Fruit fly (Drosophila melanogaster) whole organism, embryonic: ENCODE results near the gene CG46270.
A peak's percentile ranks its signal among the peaks of the same experiment; 100 is the strongest.

Source experiments
- B-H2 ChIP-seq: fragments of 200-800 bp; sonication (Bioruptor generic); optimal IDR thresholded peaks from 2 replicates; lab custom pipeline; 2018; ENCODE audit warnings: missing biosample characterization, mild to moderate bottlenecking, missing genetic modification characterization
- Bgb ChIP-seq: fragments of 200-800 bp; sonication (Bioruptor generic); IDR thresholded peaks from 2 replicates; pipeline ENCODE4 v1.3.6; 2022; ENCODE audit warnings: missing biosample characterization, missing genetic modification characterization; ENCODE audit not compliant: partially characterized antibody
- CG17612 ChIP-seq: fragments of 200-800 bp; sonication (Bioruptor generic); IDR thresholded peaks from 2 replicates; pipeline ENCODE4 v1.3.6; 2022; ENCODE audit warnings: missing biosample characterization, missing genetic modification characterization
- CG1792 ChIP-seq: fragments of 200-800 bp; sonication (Bioruptor generic); optimal IDR thresholded peaks from 2 replicates; lab custom pipeline; 2016; ENCODE audit warnings: missing biosample characterization, missing genetic modification characterization
- CG2120 ChIP-seq: fragments of 200-800 bp; sonication (Bioruptor generic); optimal IDR thresholded peaks from 3 replicates; lab custom pipeline; 2016; ENCODE audit warnings: missing biosample characterization, missing genetic modification characterization
- CG2129 ChIP-seq: fragments of 200-800 bp; sonication (Bioruptor generic); IDR thresholded peaks from 2 replicates; pipeline ENCODE4 v1.3.6; 2022; ENCODE audit warnings: missing biosample characterization, missing genetic modification characterization; ENCODE audit not compliant: partially characterized antibody
- CG2199 ChIP-seq: fragments of 200-800 bp; sonication (Bioruptor generic); IDR thresholded peaks from 3 replicates; pipeline ENCODE4 v1.3.6; 2022; ENCODE audit warnings: missing biosample characterization, missing genetic modification characterization
- CG31224 ChIP-seq: fragments of 200-800 bp; sonication (Bioruptor generic); IDR thresholded peaks from 2 replicates; pipeline ENCODE4 v1.3.6; 2022; ENCODE audit warnings: missing biosample characterization, missing genetic modification characterization
- CG34224 ChIP-seq: fragments of 200-800 bp; sonication (Bioruptor generic); IDR thresholded peaks from 3 replicates; pipeline ENCODE4 v1.3.6; 2022; ENCODE audit warnings: missing biosample characterization, missing genetic modification characterization; ENCODE audit not compliant: partially characterized antibody
- CG4424 ChIP-seq: fragments of 200-800 bp; sonication (Bioruptor generic); optimal IDR thresholded peaks from 3 replicates; lab custom pipeline; 2016; ENCODE audit warnings: missing biosample characterization, missing genetic modification characterization
- CG4707 ChIP-seq: fragments of 200-800 bp; sonication (Bioruptor generic); optimal IDR thresholded peaks from 2 replicates; lab custom pipeline; 2018; ENCODE audit warnings: missing biosample characterization, mild to moderate bottlenecking, missing genetic modification characterization, moderate library complexity
- CG6272 ChIP-seq: fragments of 200-800 bp; sonication (Bioruptor generic); IDR thresholded peaks from 2 replicates; pipeline ENCODE4 v1.3.6; 2022; ENCODE audit warnings: missing biosample characterization, missing genetic modification characterization
- CG7357 ChIP-seq: fragments of 200-800 bp; sonication (Bioruptor generic); IDR thresholded peaks from 3 replicates; pipeline ENCODE4 v1.3.6; 2022; ENCODE audit warnings: missing biosample characterization, missing genetic modification characterization
- CrebB ChIP-seq: fragments of 200-800 bp; sonication (Bioruptor generic); optimal IDR thresholded peaks from 3 replicates; lab custom pipeline; 2018; ENCODE audit warnings: missing biosample characterization, mild to moderate bottlenecking, missing genetic modification characterization
- D19A ChIP-seq: fragments of 200-800 bp; optimal IDR thresholded peaks from 3 replicates; lab custom pipeline; 2019; ENCODE audit warnings: missing biosample characterization, mild to moderate bottlenecking, missing genetic modification characterization, moderate library complexity
- Dll ChIP-seq: fragments of 200-800 bp; sonication (Bioruptor generic); IDR thresholded peaks from 4 replicates; pipeline ENCODE4 v1.3.6; 2022; ENCODE audit warnings: missing biosample characterization, missing genetic modification characterization; ENCODE audit not compliant: partially characterized antibody
- Ets97D ChIP-seq: fragments of 200-800 bp; sonication (Bioruptor generic); optimal IDR thresholded peaks from 3 replicates; lab custom pipeline; 2016; ENCODE audit warnings: missing biosample characterization, missing genetic modification characterization
- Hand ChIP-seq: fragments of 200-800 bp; sonication (Bioruptor generic); optimal IDR thresholded peaks from 2 replicates; lab custom pipeline; 2017; ENCODE audit warnings: mild to moderate bottlenecking, missing biosample characterization, missing genetic modification reagents, missing genetic modification characterization
- HmgD ChIP-seq: fragments of 200-800 bp; sonication (Bioruptor generic); optimal IDR thresholded peaks from 3 replicates; lab custom pipeline; 2016; ENCODE audit warnings: missing biosample characterization, missing genetic modification characterization
- HmgZ ChIP-seq: fragments of 200-800 bp; sonication (Bioruptor generic); optimal IDR thresholded peaks from 2 replicates; lab custom pipeline; 2018; ENCODE audit warnings: missing biosample characterization, mild to moderate bottlenecking, missing genetic modification characterization
- Hr51 ChIP-seq, 2 experiments: fragments of 200-800 bp; sonication (Bioruptor generic); optimal IDR thresholded peaks; 2 replicates in 1 of 2; 3 replicates in 1 of 2; lab custom pipeline; 2016 to 2018; ENCODE audit warnings: missing biosample characterization in 2 of 2, missing genetic modification characterization in 2 of 2, mild to moderate bottlenecking in 1 of 2, moderate library complexity in 1 of 2
- Lhr ChIP-seq: fragments of 200-800 bp; sonication (Bioruptor generic); optimal IDR thresholded peaks from 3 replicates; lab custom pipeline; 2017; ENCODE audit warnings: mild to moderate bottlenecking, missing biosample characterization, missing genetic modification reagents, missing genetic modification characterization
- MESR4 ChIP-seq: fragments of 200-800 bp; sonication (Bioruptor generic); optimal IDR thresholded peaks from 2 replicates; lab custom pipeline; 2018; ENCODE audit warnings: missing biosample characterization, mild to moderate bottlenecking, missing genetic modification characterization, moderate library complexity
- Myb ChIP-seq: fragments of 200-800 bp; sonication (Bioruptor generic); optimal IDR thresholded peaks from 2 replicates; lab custom pipeline; 2016; ENCODE audit warnings: missing biosample characterization, missing genetic modification characterization
- Scr ChIP-seq: fragments of 200-800 bp; sonication (Bioruptor generic); IDR thresholded peaks from 2 replicates; pipeline ENCODE4 v1.3.6; 2022; ENCODE audit warnings: missing biosample characterization, missing genetic modification characterization; ENCODE audit not compliant: partially characterized antibody
- Stat92E ChIP-seq, 3 experiments: fragments of >200 bp in 2 of 3; fragments of 200-800 bp in 1 of 3; sonication (Bioruptor generic) in 1 of 3; optimal IDR thresholded peaks; 2 replicates each; lab custom pipeline; 2017 to 2019; ENCODE audit warnings: missing biosample characterization in 3 of 3, missing genetic modification characterization in 3 of 3, mild to moderate bottlenecking in 1 of 3, moderate library complexity in 1 of 3
- ato ChIP-seq: fragments of 200-800 bp; sonication (Bioruptor generic); IDR thresholded peaks from 2 replicates; pipeline ENCODE4 v1.3.6; 2022; ENCODE audit warnings: missing biosample characterization, missing genetic modification characterization; ENCODE audit not compliant: partially characterized antibody
- az2 ChIP-seq: fragments of 200-800 bp; sonication (Bioruptor generic); optimal IDR thresholded peaks from 3 replicates; lab custom pipeline; 2016; ENCODE audit warnings: missing biosample characterization, missing genetic modification characterization
- bowl ChIP-seq: fragments of 200-800 bp; sonication (Bioruptor generic); IDR thresholded peaks from 2 replicates; pipeline ENCODE4 v1.3.6; 2022; ENCODE audit warnings: missing biosample characterization, missing genetic modification characterization
- cato ChIP-seq: fragments of 200-800 bp; sonication (Bioruptor generic); optimal IDR thresholded peaks from 2 replicates; lab custom pipeline; 2016; ENCODE audit warnings: missing biosample characterization, missing genetic modification characterization, borderline replicate concordance
- corto ChIP-seq: fragments of 200-800 bp; sonication (Bioruptor generic); optimal IDR thresholded peaks from 2 replicates; lab custom pipeline; 2016; ENCODE audit warnings: missing biosample characterization, mild to moderate bottlenecking, missing genetic modification characterization, moderate library complexity
- eyg ChIP-seq: fragments of 200-800 bp; sonication (Bioruptor generic); optimal IDR thresholded peaks from 3 replicates; lab custom pipeline; 2016; ENCODE audit warnings: missing biosample characterization, missing genetic modification characterization
- fu2 ChIP-seq: fragments of 200-800 bp; sonication (Bioruptor generic); optimal IDR thresholded peaks from 2 replicates; lab custom pipeline; 2016; ENCODE audit warnings: missing biosample characterization, missing genetic modification characterization
- gro ChIP-seq: fragments of 200-800 bp; sonication (Bioruptor generic); optimal IDR thresholded peaks from 2 replicates; lab custom pipeline; 2016; ENCODE audit warnings: missing biosample characterization, missing genetic modification characterization
- gsb ChIP-seq: fragments of 200-800 bp; sonication (Bioruptor generic); IDR thresholded peaks from 2 replicates; pipeline ENCODE4 v1.3.6; 2022; ENCODE audit warnings: missing biosample characterization, missing genetic modification characterization
- ken ChIP-seq: fragments of 200-800 bp; sonication (Bioruptor generic); IDR thresholded peaks from 3 replicates; pipeline ENCODE4 v1.3.6; 2022; ENCODE audit warnings: missing biosample characterization, missing genetic modification characterization
- mld ChIP-seq: fragments of 200-800 bp; sonication (Bioruptor generic); IDR thresholded peaks from 3 replicates; pipeline ENCODE4 v1.3.6; 2022; ENCODE audit warnings: missing biosample characterization, missing genetic modification characterization; ENCODE audit not compliant: partially characterized antibody
- oc ChIP-seq: fragments of 200-800 bp; sonication (Bioruptor generic); optimal IDR thresholded peaks from 2 replicates; lab custom pipeline; 2018; ENCODE audit warnings: missing biosample characterization, mild to moderate bottlenecking, missing genetic modification characterization, moderate library complexity
- run ChIP-seq: fragments of 200-800 bp; sonication (Bioruptor generic); optimal IDR thresholded peaks from 3 replicates; lab custom pipeline; 2018; ENCODE audit warnings: missing biosample characterization, mild to moderate bottlenecking, missing genetic modification characterization
- sc ChIP-seq, 3 experiments: fragments of >200 bp in 2 of 3; fragments of 200-800 bp in 1 of 3; sonication (Bioruptor generic) in 1 of 3; optimal IDR thresholded peaks; 2 replicates in 2 of 3; 3 replicates in 1 of 3; lab custom pipeline; 2017; ENCODE audit warnings: mild to moderate bottlenecking in 1 of 3, missing biosample characterization in 1 of 3, missing genetic modification characterization in 1 of 3, missing genetic modification reagents in 1 of 3
- sens ChIP-seq: fragments of 200-800 bp; sonication (Bioruptor generic); peaks from one replicate; lab custom pipeline; 2016; ENCODE audit warnings: missing biosample characterization, missing genetic modification characterization
- sob ChIP-seq: fragments of 200-800 bp; sonication (Bioruptor generic); IDR thresholded peaks from 2 replicates; pipeline ENCODE4 v1.3.6; 2022; ENCODE audit warnings: missing biosample characterization, missing genetic modification characterization
- stwl ChIP-seq: fragments of 200-800 bp; sonication (Bioruptor generic); optimal IDR thresholded peaks from 3 replicates; lab custom pipeline; 2018; ENCODE audit warnings: missing biosample characterization, mild to moderate bottlenecking, missing genetic modification characterization, moderate library complexity
- tgo ChIP-seq: fragments of 200-800 bp; sonication (Bioruptor generic); IDR thresholded peaks from 3 replicates; pipeline ENCODE4 v1.3.6; 2022; ENCODE audit warnings: missing biosample characterization, missing genetic modification characterization
- tll ChIP-seq, 2 experiments: fragments of 200-800 bp in 1 of 2; fragments of >200 bp in 1 of 2; sonication (Bioruptor generic) in 1 of 2; optimal IDR thresholded peaks; 2 replicates each; lab custom pipeline; 2017 to 2019; ENCODE audit warnings: missing biosample characterization in 2 of 2, missing genetic modification characterization in 2 of 2, mild to moderate bottlenecking in 1 of 2, moderate library complexity in 1 of 2
- tx ChIP-seq: fragments of 200-800 bp; sonication (Bioruptor generic); optimal IDR thresholded peaks from 2 replicates; lab custom pipeline; 2016; ENCODE audit warnings: missing biosample characterization, missing genetic modification characterization
- unc-4 ChIP-seq: fragments of 200-800 bp; sonication (Bioruptor generic); IDR thresholded peaks from 2 replicates; pipeline ENCODE4 v1.3.6; 2022; ENCODE audit warnings: missing biosample characterization, missing genetic modification characterization; ENCODE audit not compliant: partially characterized antibody
- vnd ChIP-seq: fragments of 200-800 bp; sonication (Bioruptor generic); IDR thresholded peaks from 3 replicates; pipeline ENCODE4 v1.3.6; 2022; ENCODE audit warnings: missing biosample characterization, missing genetic modification characterization; ENCODE audit not compliant: partially characterized antibody
- wor ChIP-seq: fragments of 200-800 bp; sonication (Bioruptor generic); IDR thresholded peaks from 2 replicates; pipeline ENCODE4 v1.3.6; 2022; ENCODE audit warnings: missing biosample characterization, missing genetic modification characterization

CG46270 gene

DNA sequence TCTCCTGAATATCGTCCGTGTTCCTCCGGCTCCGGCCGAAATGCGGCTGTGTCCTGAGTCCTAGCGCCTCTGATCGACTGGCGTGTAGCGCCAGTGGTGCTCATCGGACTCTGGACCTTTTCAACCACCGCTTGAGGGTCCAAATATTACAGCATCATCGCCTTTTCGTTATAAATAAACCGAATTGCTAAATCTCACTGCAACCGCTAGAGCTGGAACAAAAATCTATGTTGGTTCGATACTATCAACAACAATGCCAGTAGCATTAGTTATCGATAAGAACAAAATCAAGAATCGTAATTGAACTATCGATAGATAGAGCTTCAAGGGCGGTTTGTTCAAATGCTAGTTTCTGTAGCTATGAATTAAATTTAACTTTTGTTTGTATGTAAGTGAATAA is 21.2 kb downstream of the CG46270 start, which contains the start of gene CG6325 (continued):
- no peak for TF ChIP-seq Hr51 (GFP tag; optimal IDR thresholded peaks at IDR 0.05; lab: Kevin White, UChicago)
- no peak for TF ChIP-seq fu2 (GFP tag; lab: Kevin White, UChicago)
- peak; percentile 91 for TF ChIP-seq CG2129
- TF ChIP-seq gsb, result no peak
- TF ChIP-seq Lhr, result no peak
- TF ChIP-seq Dll (GFP tag; lab: Robert Waterston, UW), result peak; percentile 98
- no peak for TF ChIP-seq tx (GFP tag; lab: Kevin White, UChicago)
- peak; percentile 99 for TF ChIP-seq ato (GFP tag; lab: Robert Waterston, UW)
- peak; percentile 33 for TF ChIP-seq gro (GFP tag; lab: Kevin White, UChicago)
- peak; percentile 79 for TF ChIP-seq stwl (tag; lab: Kevin White, UChicago)
- TF ChIP-seq Stat92E (GFP tag; optimal IDR thresholded peaks at IDR 0.05; lab: Kevin White, UChicago), result peak in 1 of 3 experiments; percentile 13
- no peak; the same call in 2 of the 3 replicates for TF ChIP-seq ken (GFP tag; lab: Robert Waterston, UW)
- peak; percentile 43 for TF ChIP-seq Ets97D (GFP tag; lab: Kevin White, UChicago)
- TF ChIP-seq MESR4, result peak; percentile 59
- no peak for TF ChIP-seq tll (GFP tag; optimal IDR thresholded peaks at IDR 0.05; lab: Kevin White, UChicago)
- peak; percentile 99 for TF ChIP-seq unc-4 (GFP tag; lab: Robert Waterston, UW)
- peak; percentile 61; the same call in 1 of the 2 replicates for TF ChIP-seq sob (GFP tag; lab: Robert Waterston, UW)
- peak; percentile 2 for TF ChIP-seq CrebB (tag; lab: Kevin White, UChicago)
- peak; percentile 22 for TF ChIP-seq Myb (GFP tag; lab: Kevin White, UChicago)
- TF ChIP-seq cato, result no peak
- no peak for TF ChIP-seq CG17612 (GFP tag; lab: Robert Waterston, UW)
- no peak for TF ChIP-seq CG2199
- peak; percentile 24 for TF ChIP-seq CG2120 (GFP tag; lab: Kevin White, UChicago)
- no peak for TF ChIP-seq D19A
- TF ChIP-seq wor, result no peak
- peak; percentile 98 for TF ChIP-seq vnd (GFP tag; lab: Robert Waterston, UW)
- TF ChIP-seq mld, result peak; percentile 99
- no peak for TF ChIP-seq CG31224
- TF ChIP-seq HmgZ, result peak; percentile 43
- TF ChIP-seq sens (GFP tag; lab: Kevin White, UChicago), result peak; percentile 82
- TF ChIP-seq CG6272 (GFP tag; lab: Robert Waterston, UW), result no peak
- no peak for TF ChIP-seq corto
- no peak for TF ChIP-seq tgo (GFP tag; lab: Robert Waterston, UW)
- TF ChIP-seq run (tag; lab: Kevin White, UChicago), result no peak
- TF ChIP-seq sc (optimal IDR thresholded peaks at IDR 0.05; lab: Kevin White, UChicago), result no peak
- no peak for TF ChIP-seq sc (GFP tag; optimal IDR thresholded peaks at IDR 0.05; lab: Kevin White, UChicago)
- no peak for TF ChIP-seq CG7357 (GFP tag; lab: Robert Waterston, UW)
- no peak for TF ChIP-seq az2
- no peak for TF ChIP-seq CG4424 (GFP tag; lab: Kevin White, UChicago)
- TF ChIP-seq Hand (GFP tag; lab: Kevin White, UChicago), result no peak
- no peak for TF ChIP-seq CG1792 (GFP tag; lab: Kevin White, UChicago)
- no peak for TF ChIP-seq oc (tag; lab: Kevin White, UChicago)
- TF ChIP-seq eyg (GFP tag; lab: Kevin White, UChicago), result no peak
- TF ChIP-seq CG4707 (GFP tag; lab: Kevin White, UChicago), result no peak
- peak; percentile 99 for TF ChIP-seq Bgb
- peak; percentile 33; the same call in 1 of the 2 replicates for TF ChIP-seq bowl (GFP tag; lab: Robert Waterston, UW)
- TF ChIP-seq B-H2 (GFP tag; lab: Kevin White, UChicago), result peak; percentile 16
- TF ChIP-seq CG34224 (GFP tag; lab: Robert Waterston, UW), result peak; percentile 100
- peak; percentile 97 for TF ChIP-seq Scr (GFP tag; lab: Robert Waterston, UW)
- TF ChIP-seq HmgD (GFP tag; lab: Kevin White, UChicago), result no peak
